Fruit fly (Drosophila melanogaster): ENCODE results near the gene nocte.

Gene nocte

dm6 chrX:10513611-10514010 is 39.1 kb upstream of the nocte start (continued):
- TF ChIP-seq Gug (GFP tag; IDR thresholded peaks at IDR 0.05) = no peak
- no peak for TF ChIP-seq chinmo (GFP tag; IDR thresholded peaks at IDR 0.05; ENCODE audit: partially characterized antibody)
- no peak for TF ChIP-seq chn (GFP tag; optimal IDR thresholded peaks at IDR 0.05)
- no peak for TF ChIP-seq CG10543 (GFP tag; optimal IDR thresholded peaks at IDR 0.05)
- no peak for TF ChIP-seq CG42726 (GFP tag; IDR thresholded peaks at IDR 0.05; ENCODE audit: partially characterized antibody)
- no peak for TF ChIP-seq prd (optimal IDR thresholded peaks at IDR 0.05)
- TF ChIP-seq prd (GFP tag; IDR thresholded peaks at IDR 0.05) = peak; percentile 8; the same call in 1 of the 3 replicates
- TF ChIP-seq CG9437 (GFP tag; optimal IDR thresholded peaks at IDR 0.05) = no peak
- no peak for TF ChIP-seq CG33213 (GFP tag; optimal IDR thresholded peaks at IDR 0.05)
- TF ChIP-seq CG10462 (GFP tag; optimal IDR thresholded peaks at IDR 0.05) = no peak
- peak; percentile 33 for TF ChIP-seq Sox102F (GFP tag; optimal IDR thresholded peaks at IDR 0.05)
- no peak for TF ChIP-seq CG12219 (GFP tag; optimal IDR thresholded peaks at IDR 0.05)
- no peak for TF ChIP-seq danr (GFP tag; IDR thresholded peaks at IDR 0.05)
- no peak for TF ChIP-seq Awh (GFP tag; IDR thresholded peaks at IDR 0.05)
- no peak for TF ChIP-seq Ravus (GFP tag; IDR thresholded peaks at IDR 0.05)
- TF ChIP-seq stc (GFP tag; IDR thresholded peaks at IDR 0.05) = no peak
- no peak for TF ChIP-seq D19B (GFP tag; optimal IDR thresholded peaks at IDR 0.05)
- TF ChIP-seq Usf (GFP tag; optimal IDR thresholded peaks at IDR 0.05) = no peak
- TF ChIP-seq CG4404 (GFP tag; IDR thresholded peaks at IDR 0.05) = no peak
- no peak for TF ChIP-seq tna (GFP tag; IDR thresholded peaks at IDR 0.05; ENCODE audit: partially characterized antibody)
- TF ChIP-seq CG12155 (GFP tag; optimal IDR thresholded peaks at IDR 0.05) = no peak
- TF ChIP-seq CG14860 (GFP tag; IDR thresholded peaks at IDR 0.05; ENCODE audit: partially characterized antibody) = no peak
- peak; percentile 15 for TF ChIP-seq CG1603 (tag; optimal IDR thresholded peaks at IDR 0.05)
- TF ChIP-seq CG8089 (GFP tag; optimal IDR thresholded peaks at IDR 0.05) = no peak
- 0 out of 3 replicates have a peak, but pooled peaks have one; percentile 19 for TF ChIP-seq CG17361 (GFP tag; IDR thresholded peaks at IDR 0.05)
- TF ChIP-seq Rx (GFP tag; IDR thresholded peaks at IDR 0.05) = no peak
- TF ChIP-seq CG3281 (GFP tag; optimal IDR thresholded peaks at IDR 0.05) = no peak
- TF ChIP-seq Abd-B (GFP tag; optimal IDR thresholded peaks at IDR 0.05) = no peak
- TF ChIP-seq abd-A (tag; optimal IDR thresholded peaks at IDR 0.05) = no peak
- no peak for TF ChIP-seq jing (GFP tag; optimal IDR thresholded peaks at IDR 0.05)
- TF ChIP-seq fru (optimal IDR thresholded peaks at IDR 0.05) = no peak
- no peak for TF ChIP-seq Ets97D (GFP tag; optimal IDR thresholded peaks at IDR 0.05)
- TF ChIP-seq phol (tag; optimal IDR thresholded peaks at IDR 0.05) = peak; percentile 2
- no peak for TF ChIP-seq Kr (GFP tag; optimal IDR thresholded peaks at IDR 0.05)
- no peak for TF ChIP-seq lbe (GFP tag; optimal IDR thresholded peaks at IDR 0.05)
- no peak for TF ChIP-seq CG34376 (GFP tag; optimal IDR thresholded peaks at IDR 0.05)
- no peak for TF ChIP-seq so (GFP tag; IDR thresholded peaks at IDR 0.05)
- no peak for TF ChIP-seq emc (GFP tag; optimal IDR thresholded peaks at IDR 0.05)
- TF ChIP-seq MTF-1 (GFP tag; optimal IDR thresholded peaks at IDR 0.05; ENCODE audit: borderline replicate concordance) = no peak
- TF ChIP-seq sens (GFP tag) = peak; percentile 64
- peak; percentile 7; the same call in 1 of the 2 replicates for TF ChIP-seq sisA (GFP tag; IDR thresholded peaks at IDR 0.05)
- TF ChIP-seq CG18262 (tag; optimal IDR thresholded peaks at IDR 0.05) = peak; percentile 30
- TF ChIP-seq CG6791 (GFP tag; IDR thresholded peaks at IDR 0.05; ENCODE audit: partially characterized antibody) = no peak
- TF ChIP-seq CG1529 (GFP tag; optimal IDR thresholded peaks at IDR 0.05) = no peak
- no peak for TF ChIP-seq scrt (GFP tag; optimal IDR thresholded peaks at IDR 0.05)
- TF ChIP-seq CG11504 (tag; optimal IDR thresholded peaks at IDR 0.05) = peak; percentile 46
- TF ChIP-seq ind (GFP tag; optimal IDR thresholded peaks at IDR 0.05) = no peak
- no peak for TF ChIP-seq br (optimal IDR thresholded peaks at IDR 0.05)
- TF ChIP-seq CG2120 (GFP tag; optimal IDR thresholded peaks at IDR 0.05) = no peak
- no peak for TF ChIP-seq ssp (GFP tag; IDR thresholded peaks at IDR 0.05)
- TF ChIP-seq CTCF (GFP tag; optimal IDR thresholded peaks at IDR 0.05) = no peak
- TF ChIP-seq hkb (optimal IDR thresholded peaks at IDR 0.05) = no peak
- 0 out of 2 replicates have a peak, but pooled peaks have one; percentile 22 for TF ChIP-seq hkb (GFP tag; IDR thresholded peaks at IDR 0.05)
- TF ChIP-seq gem (tag; optimal IDR thresholded peaks at IDR 0.05) = peak; percentile 33
